Fruit fly (Drosophila melanogaster) whole organism, embryonic: ENCODE results near the gene Bace.
A peak's percentile ranks its signal among the peaks of the same experiment; 100 is the strongest.

Source experiments
- Bgb ChIP-seq: fragments of 200-800 bp; sonication (Bioruptor generic); IDR thresholded peaks from 2 replicates; pipeline ENCODE4 v1.3.6; 2022; ENCODE audit warnings: missing biosample characterization, missing genetic modification characterization; ENCODE audit not compliant: partially characterized antibody
- CG10462 ChIP-seq: fragments of 200-800 bp; sonication (Bioruptor generic); optimal IDR thresholded peaks from 2 replicates; lab custom pipeline; 2016; ENCODE audit warnings: missing biosample characterization, missing genetic modification characterization
- CG11695 ChIP-seq: fragments of 200-800 bp; sonication (Bioruptor generic); IDR thresholded peaks from 3 replicates; pipeline ENCODE4 v1.3.6; 2022; ENCODE audit warnings: missing biosample characterization, missing genetic modification characterization
- CG12219 ChIP-seq: fragments of 200-800 bp; sonication (Bioruptor generic); optimal IDR thresholded peaks from 3 replicates; lab custom pipeline; 2018; ENCODE audit warnings: missing biosample characterization, mild to moderate bottlenecking, missing genetic modification characterization
- CG13296 ChIP-seq: fragments of 200-800 bp; sonication (Bioruptor generic); optimal IDR thresholded peaks from 3 replicates; lab custom pipeline; 2018; ENCODE audit warnings: missing biosample characterization, mild to moderate bottlenecking, missing genetic modification characterization
- CG13424 ChIP-seq: fragments of 200-800 bp; sonication (Bioruptor generic); optimal IDR thresholded peaks from 2 replicates; lab custom pipeline; 2019; ENCODE audit warnings: missing biosample characterization, mild to moderate bottlenecking, missing genetic modification characterization, moderate library complexity
- CG13624 ChIP-seq: fragments of 200-800 bp; sonication (Bioruptor generic); optimal IDR thresholded peaks from 2 replicates; lab custom pipeline; 2016; ENCODE audit warnings: missing biosample characterization, missing genetic modification characterization
- CG17385 ChIP-seq: fragments of 200-800 bp; sonication (Bioruptor generic); optimal IDR thresholded peaks from 3 replicates; lab custom pipeline; 2018; ENCODE audit warnings: missing biosample characterization, mild to moderate bottlenecking, missing genetic modification characterization
- CG1792 ChIP-seq: fragments of 200-800 bp; sonication (Bioruptor generic); optimal IDR thresholded peaks from 2 replicates; lab custom pipeline; 2016; ENCODE audit warnings: missing biosample characterization, missing genetic modification characterization
- CG2889 ChIP-seq: fragments of 200-800 bp; sonication (Bioruptor generic); IDR thresholded peaks from 3 replicates; pipeline ENCODE4 v1.3.6; 2022; ENCODE audit warnings: missing biosample characterization, missing genetic modification characterization
- CG32532 ChIP-seq: fragments of 200-800 bp; sonication (Bioruptor generic); IDR thresholded peaks from 2 replicates; pipeline ENCODE4 v1.3.6; 2022; ENCODE audit warnings: missing biosample characterization, missing genetic modification characterization
- CG5953 ChIP-seq: fragments of 200-800 bp; sonication (Bioruptor generic); IDR thresholded peaks from 2 replicates; pipeline ENCODE4 v1.3.6; 2022; ENCODE audit warnings: missing biosample characterization, missing genetic modification characterization
- CG6175 ChIP-seq: fragments of 200-800 bp; sonication (Bioruptor generic); IDR thresholded peaks from 3 replicates; pipeline ENCODE4 v1.3.6; 2022; ENCODE audit warnings: missing biosample characterization, missing genetic modification characterization
- CG8089 ChIP-seq: fragments of 200-800 bp; sonication (Bioruptor generic); optimal IDR thresholded peaks from 3 replicates; lab custom pipeline; 2016; ENCODE audit warnings: missing biosample characterization, missing genetic modification characterization
- CG8924 ChIP-seq: fragments of 200-800 bp; optimal IDR thresholded peaks from 3 replicates; lab custom pipeline; 2019; ENCODE audit warnings: missing biosample characterization, mild to moderate bottlenecking, missing genetic modification characterization, moderate library complexity
- CG9437 ChIP-seq: fragments of 200-800 bp; sonication (Bioruptor generic); optimal IDR thresholded peaks from 2 replicates; lab custom pipeline; 2018; ENCODE audit warnings: missing biosample characterization, mild to moderate bottlenecking, missing genetic modification characterization
- CG9797 ChIP-seq: fragments of 200-800 bp; sonication (Bioruptor generic); optimal IDR thresholded peaks from 3 replicates; lab custom pipeline; 2018; ENCODE audit warnings: missing biosample characterization, mild to moderate bottlenecking, missing genetic modification characterization
- Dll ChIP-seq: fragments of 200-800 bp; sonication (Bioruptor generic); IDR thresholded peaks from 4 replicates; pipeline ENCODE4 v1.3.6; 2022; ENCODE audit warnings: missing biosample characterization, missing genetic modification characterization; ENCODE audit not compliant: partially characterized antibody
- Dp ChIP-seq: fragments of 200-800 bp; sonication (Bioruptor generic); optimal IDR thresholded peaks from 2 replicates; lab custom pipeline; 2018; ENCODE audit warnings: missing biosample characterization, mild to moderate bottlenecking, missing genetic modification characterization, moderate library complexity
- Ets97D ChIP-seq: fragments of 200-800 bp; sonication (Bioruptor generic); optimal IDR thresholded peaks from 3 replicates; lab custom pipeline; 2016; ENCODE audit warnings: missing biosample characterization, missing genetic modification characterization
- Fer1 ChIP-seq: fragments of 200-800 bp; sonication (Bioruptor generic); optimal IDR thresholded peaks from 2 replicates; lab custom pipeline; 2017; ENCODE audit warnings: missing biosample characterization, mild to moderate bottlenecking, missing genetic modification characterization
- Fer2 ChIP-seq: fragments of 200-800 bp; sonication (Bioruptor generic); optimal IDR thresholded peaks from 2 replicates; lab custom pipeline; 2018; ENCODE audit warnings: missing biosample characterization, mild to moderate bottlenecking, missing genetic modification characterization, moderate library complexity
- HHEX ChIP-seq: fragments of 200-800 bp; sonication (Bioruptor generic); optimal IDR thresholded peaks from 3 replicates; lab custom pipeline; 2017; ENCODE audit warnings: missing biosample characterization, mild to moderate bottlenecking, missing genetic modification characterization, missing genetic modification reagents
- HmgZ ChIP-seq: fragments of 200-800 bp; sonication (Bioruptor generic); optimal IDR thresholded peaks from 2 replicates; lab custom pipeline; 2018; ENCODE audit warnings: missing biosample characterization, mild to moderate bottlenecking, missing genetic modification characterization
- Jarid2 ChIP-seq: fragments of 200-800 bp; sonication (Bioruptor generic); optimal IDR thresholded peaks from 3 replicates; lab custom pipeline; 2017; ENCODE audit warnings: mild to moderate bottlenecking, missing biosample characterization, missing genetic modification reagents, missing genetic modification characterization
- Kr ChIP-seq: fragments of 200-800 bp; sonication (Bioruptor generic); optimal IDR thresholded peaks from 2 replicates; lab custom pipeline; 2017; ENCODE audit warnings: missing biosample characterization, mild to moderate bottlenecking, missing genetic modification characterization
- Myb ChIP-seq: fragments of 200-800 bp; sonication (Bioruptor generic); optimal IDR thresholded peaks from 2 replicates; lab custom pipeline; 2016; ENCODE audit warnings: missing biosample characterization, missing genetic modification characterization
- Oli ChIP-seq: fragments of 200-800 bp; sonication (Bioruptor generic); optimal IDR thresholded peaks from 2 replicates; lab custom pipeline; 2018; ENCODE audit warnings: missing biosample characterization, mild to moderate bottlenecking, missing genetic modification characterization, moderate library complexity
- Opbp ChIP-seq: fragments of 200-800 bp; sonication (Bioruptor generic); IDR thresholded peaks from 3 replicates; pipeline ENCODE4 v1.3.6; 2022; ENCODE audit warnings: missing biosample characterization, missing genetic modification characterization; ENCODE audit not compliant: partially characterized antibody
- Pdp1 ChIP-seq, 2 experiments: fragments of 200-800 bp; sonication (Bioruptor generic); optimal IDR thresholded peaks; 3 replicates each; lab custom pipeline; 2016; ENCODE audit warnings: missing biosample characterization in 2 of 2, missing genetic modification characterization in 2 of 2, mild to moderate bottlenecking in 1 of 2, moderate library complexity in 1 of 2
- bbx ChIP-seq: fragments of 200-800 bp; sonication (Bioruptor generic); IDR thresholded peaks from 2 replicates; pipeline ENCODE4 v1.3.6; 2022; ENCODE audit warnings: missing biosample characterization, missing genetic modification characterization; ENCODE audit not compliant: partially characterized antibody
- caup ChIP-seq: fragments of 200-800 bp; sonication (Bioruptor generic); optimal IDR thresholded peaks from 3 replicates; lab custom pipeline; 2017; ENCODE audit warnings: missing biosample characterization, mild to moderate bottlenecking, missing genetic modification characterization, moderate library complexity; ENCODE audit not compliant: severe bottlenecking
- cg ChIP-seq: fragments of 200-800 bp; sonication (Bioruptor generic); optimal IDR thresholded peaks from 3 replicates; lab custom pipeline; 2019; ENCODE audit warnings: missing biosample characterization, mild to moderate bottlenecking, missing genetic modification characterization, moderate library complexity
- ci ChIP-seq: fragments of 200-800 bp; sonication (Bioruptor generic); IDR thresholded peaks from 3 replicates; pipeline ENCODE4 v1.3.6; 2022; ENCODE audit warnings: missing biosample characterization, missing genetic modification characterization
- ewg ChIP-seq: fragments of 200-800 bp; sonication (Bioruptor generic); optimal IDR thresholded peaks from 3 replicates; lab custom pipeline; 2017; ENCODE audit warnings: mild to moderate bottlenecking, missing biosample characterization, missing genetic modification reagents, missing genetic modification characterization
- gro ChIP-seq: fragments of 200-800 bp; sonication (Bioruptor generic); optimal IDR thresholded peaks from 2 replicates; lab custom pipeline; 2016; ENCODE audit warnings: missing biosample characterization, missing genetic modification characterization
- her ChIP-seq: fragments of 200-800 bp; sonication (Bioruptor generic); optimal IDR thresholded peaks from 2 replicates; lab custom pipeline; 2016; ENCODE audit warnings: missing biosample characterization, missing genetic modification characterization
- kah ChIP-seq: fragments of 200-800 bp; sonication (Bioruptor generic); optimal IDR thresholded peaks from 2 replicates; lab custom pipeline; 2018; ENCODE audit warnings: missing biosample characterization, mild to moderate bottlenecking, missing genetic modification characterization
- kni ChIP-seq: fragments of 200-800 bp; sonication (Bioruptor generic); optimal IDR thresholded peaks from 3 replicates; lab custom pipeline; 2017; ENCODE audit warnings: mild to moderate bottlenecking, missing biosample characterization, missing genetic modification reagents, missing genetic modification characterization
- knrl ChIP-seq: fragments of 200-800 bp; sonication (Bioruptor generic); IDR thresholded peaks from 3 replicates; pipeline ENCODE4 v1.3.6; 2022; ENCODE audit warnings: missing biosample characterization, missing genetic modification characterization; ENCODE audit not compliant: partially characterized antibody
- nom ChIP-seq: fragments of 200-800 bp; sonication (Bioruptor generic); optimal IDR thresholded peaks from 2 replicates; lab custom pipeline; 2017; ENCODE audit warnings: missing biosample characterization, missing genetic modification characterization, mild to moderate bottlenecking, moderate library complexity, missing genetic modification reagents
- oc ChIP-seq: fragments of 200-800 bp; sonication (Bioruptor generic); optimal IDR thresholded peaks from 2 replicates; lab custom pipeline; 2018; ENCODE audit warnings: missing biosample characterization, mild to moderate bottlenecking, missing genetic modification characterization, moderate library complexity
- p53 ChIP-seq: fragments of 200-800 bp; sonication (Bioruptor generic); optimal IDR thresholded peaks from 2 replicates; lab custom pipeline; 2016; ENCODE audit warnings: missing biosample characterization, missing genetic modification characterization
- peb ChIP-seq: fragments of 200-800 bp; sonication (Bioruptor generic); IDR thresholded peaks from 2 replicates; pipeline ENCODE4 v1.3.6; 2022; ENCODE audit warnings: missing biosample characterization, missing genetic modification characterization
- pros ChIP-seq: fragments of 200-800 bp; sonication (Bioruptor generic); optimal IDR thresholded peaks from 3 replicates; lab custom pipeline; 2019; ENCODE audit warnings: missing biosample characterization, mild to moderate bottlenecking, missing genetic modification characterization, moderate library complexity
- sens ChIP-seq: fragments of 200-800 bp; sonication (Bioruptor generic); peaks from one replicate; lab custom pipeline; 2016; ENCODE audit warnings: missing biosample characterization, missing genetic modification characterization
- tin ChIP-seq: fragments of 200-800 bp; sonication (Bioruptor generic); optimal IDR thresholded peaks from 3 replicates; lab custom pipeline; 2016; ENCODE audit warnings: missing biosample characterization, missing genetic modification characterization
- trh ChIP-seq: fragments of 200-800 bp; sonication (Bioruptor generic); optimal IDR thresholded peaks from 2 replicates; lab custom pipeline; 2016; ENCODE audit warnings: missing biosample characterization, missing genetic modification characterization

Gene Bace

dm6 chr2L:8521724-8522309 lies 25.7 kb upstream of the Bace start, which contains the start of gene Acer (continued):
- peak; percentile 75 for TF ChIP-seq Jarid2 (GFP tag; lab: Kevin White, UChicago)
- peak in 1 of 2 experiments; percentile 22 for TF ChIP-seq Pdp1 (GFP tag; optimal IDR thresholded peaks at IDR 0.05; lab: Kevin White, UChicago)
- no peak for TF ChIP-seq CG8089 (GFP tag; lab: Kevin White, UChicago)
- TF ChIP-seq Myb (GFP tag; lab: Kevin White, UChicago): peak; percentile 37
- peak; percentile 3 for TF ChIP-seq tin (GFP tag; lab: Kevin White, UChicago)
- peak; percentile 4 for TF ChIP-seq CG1792 (GFP tag; lab: Kevin White, UChicago)
- TF ChIP-seq CG11695 (GFP tag; lab: Robert Waterston, UW): no peak; the same call in 2 of the 3 replicates
- TF ChIP-seq HHEX: no peak
- TF ChIP-seq Bgb (GFP tag; lab: Robert Waterston, UW): peak; percentile 34; the same call in 1 of the 2 replicates
- 0 out of 2 replicates have a peak, but pooled peaks have one; percentile 21 for TF ChIP-seq CG32532
- peak; percentile 66 for TF ChIP-seq pros (GFP tag; lab: Kevin White, UChicago)
- TF ChIP-seq caup (GFP tag; lab: Kevin White, UChicago): peak; percentile 23
- no peak for TF ChIP-seq peb (GFP tag; lab: Robert Waterston, UW)
- TF ChIP-seq oc (tag; lab: Kevin White, UChicago): peak; percentile 28
- peak; percentile 5 for TF ChIP-seq CG17385 (GFP tag; lab: Kevin White, UChicago)
- peak; percentile 14 for TF ChIP-seq CG9437 (GFP tag; lab: Kevin White, UChicago)
- no peak for TF ChIP-seq CG6175 (GFP tag; lab: Robert Waterston, UW)
- peak; percentile 22 for TF ChIP-seq CG13296 (GFP tag; lab: Kevin White, UChicago)
- 0 out of 3 replicates have a peak, but pooled peaks have one; percentile 57 for TF ChIP-seq ci (GFP tag; lab: Robert Waterston, UW)
- no peak for TF ChIP-seq Oli (tag; lab: Kevin White, UChicago)
- TF ChIP-seq CG12219: no peak
- TF ChIP-seq her (GFP tag; lab: Kevin White, UChicago): peak; percentile 15
- TF ChIP-seq CG13624: peak; percentile 30
- TF ChIP-seq trh (GFP tag; lab: Kevin White, UChicago): no peak
- no peak for TF ChIP-seq ewg (GFP tag; lab: Kevin White, UChicago)
- TF ChIP-seq Dll: peak; percentile 60; the same call in 3 of the 4 replicates
- peak; percentile 15 for TF ChIP-seq kah (GFP tag; lab: Kevin White, UChicago)
- 0 out of 3 replicates have a peak, but pooled peaks have one; percentile 29 for TF ChIP-seq knrl (GFP tag; lab: Robert Waterston, UW)
- TF ChIP-seq kni (GFP tag; lab: Kevin White, UChicago): peak; percentile 73
- peak; percentile 18 for TF ChIP-seq CG13424 (tag; lab: Kevin White, UChicago)
- TF ChIP-seq Opbp: peak; percentile 42; the same call in 2 of the 3 replicates
- TF ChIP-seq Fer2 (tag; lab: Kevin White, UChicago): no peak
- no peak for TF ChIP-seq CG5953
- TF ChIP-seq sens (GFP tag; lab: Kevin White, UChicago): peak; percentile 80
- TF ChIP-seq CG8924 (tag; lab: Kevin White, UChicago): peak; percentile 14
- peak; percentile 24 for TF ChIP-seq p53 (GFP tag; lab: Kevin White, UChicago)
- TF ChIP-seq HmgZ: peak; percentile 13
- TF ChIP-seq cg (GFP tag; lab: Kevin White, UChicago): peak; percentile 70
- TF ChIP-seq Ets97D (GFP tag; lab: Kevin White, UChicago): peak; percentile 6
- peak; percentile 11 for TF ChIP-seq CG9797 (GFP tag; lab: Kevin White, UChicago)
- peak; percentile 24 for TF ChIP-seq Kr
- peak; percentile 11 for TF ChIP-seq nom (GFP tag; lab: Kevin White, UChicago)
- peak; percentile 8 for TF ChIP-seq Fer1 (GFP tag; lab: Kevin White, UChicago)
- TF ChIP-seq bbx (GFP tag; lab: Robert Waterston, UW): peak; percentile 56; the same call in 1 of the 2 replicates
- TF ChIP-seq CG10462: peak; percentile 20
- TF ChIP-seq gro: peak; percentile 24
- TF ChIP-seq Dp (GFP tag; lab: Kevin White, UChicago): peak; percentile 6
- no peak for TF ChIP-seq CG2889 (GFP tag; lab: Robert Waterston, UW)
